Fruit fly (Drosophila melanogaster) whole organism, larva: ENCODE measurements around the gene Ilp8.

Experiments used
- noc ChIP-seq: fragments of 200-800 bp; sonication (Bioruptor generic); optimal IDR thresholded peaks from 3 replicates; lab custom pipeline; 2019; ENCODE audit warnings: missing biosample characterization, mild to moderate bottlenecking, missing genetic modification characterization, moderate library complexity

Gene Ilp8

dm6 chr3L:17031971-17032370, at the start of gene Ilp8:
Ilp8 (minus strand) TSS chr3L:17032080.
- no peak for TF ChIP-seq noc (tag; lab: Kevin White, UChicago)

dm6 chr3L:17077273-17077672, 45.4 kb upstream of the Ilp8 start:
- no peak for TF ChIP-seq noc (tag; lab: Kevin White, UChicago)

- no peak for TF ChIP-seq noc (tag; lab: Kevin White, UChicago)
Observed at dm6 chr3L:17055467-17055877, 23.6 kb upstream of the Ilp8 start, which contains the start of gene CG7724. CG7724 (plus strand) TSS chr3L:17055613.

- no peak for TF ChIP-seq noc (tag; lab: Kevin White, UChicago)
Observed at dm6 chr3L:17053932-17054331, 22.1 kb upstream of the Ilp8 start.

- TF ChIP-seq noc (tag; lab: Kevin White, UChicago): no peak
Observed at dm6 chr3L:17052388-17052905, 20.6 kb upstream of the Ilp8 start.

dm6 chr3L:17051472-17051871, 19.6 kb upstream of the Ilp8 start:
- TF ChIP-seq noc (tag; lab: Kevin White, UChicago): no peak

dm6 chr3L:17050661-17051452, 19.0 kb upstream of the Ilp8 start:
- no peak for TF ChIP-seq noc (tag; lab: Kevin White, UChicago)

dm6 chr3L:17049912-17050345, 18.0 kb upstream of the Ilp8 start:
- TF ChIP-seq noc (tag; lab: Kevin White, UChicago): peak; percentile 88

dm6 chr3L:17049314-17049713, 17.4 kb upstream of the Ilp8 start, which contains the start of gene rogdi:
rogdi (plus strand) TSS chr3L:17049512.
- no peak for TF ChIP-seq noc (tag; lab: Kevin White, UChicago)

dm6 chr3L:17047811-17048239, 15.9 kb upstream of the Ilp8 start:
- TF ChIP-seq noc (tag; lab: Kevin White, UChicago): peak; percentile 9

dm6 chr3L:17045431-17046238, 13.8 kb upstream of the Ilp8 start, which contains the start of gene TpnC73F:
TpnC73F (plus strand) TSS chr3L:17046063.
- TF ChIP-seq noc (tag; lab: Kevin White, UChicago): no peak

- TF ChIP-seq noc (tag; lab: Kevin White, UChicago): no peak
Observed at dm6 chr3L:17044799-17045198, 12.9 kb upstream of the Ilp8 start, which contains the start of gene Pop5. Pop5 (minus strand) TSS chr3L:17045038.

- TF ChIP-seq noc (tag; lab: Kevin White, UChicago): no peak
Observed at dm6 chr3L:17042297-17042921, 10.5 kb upstream of the Ilp8 start, which contains the start of the genes scaf6 and Papst2. scaf6 (minus strand) TSS chr3L:17042574. Papst2 (plus strand) TSS chr3L:17042797.

- no peak for TF ChIP-seq noc (tag; lab: Kevin White, UChicago)
Observed at dm6 chr3L:17035492-17035891, 3.6 kb upstream of the Ilp8 start, which contains the start of gene beg. beg (plus strand) TSS chr3L:17035668.

dm6 chr3L:17033309-17033708, 1.4 kb upstream of the Ilp8 start:
- no peak for TF ChIP-seq noc (tag; lab: Kevin White, UChicago)
